Worm (Caenorhabditis elegans): Measurements from ENCODE around the gene irld-2.

Gene irld-2

DNA sequence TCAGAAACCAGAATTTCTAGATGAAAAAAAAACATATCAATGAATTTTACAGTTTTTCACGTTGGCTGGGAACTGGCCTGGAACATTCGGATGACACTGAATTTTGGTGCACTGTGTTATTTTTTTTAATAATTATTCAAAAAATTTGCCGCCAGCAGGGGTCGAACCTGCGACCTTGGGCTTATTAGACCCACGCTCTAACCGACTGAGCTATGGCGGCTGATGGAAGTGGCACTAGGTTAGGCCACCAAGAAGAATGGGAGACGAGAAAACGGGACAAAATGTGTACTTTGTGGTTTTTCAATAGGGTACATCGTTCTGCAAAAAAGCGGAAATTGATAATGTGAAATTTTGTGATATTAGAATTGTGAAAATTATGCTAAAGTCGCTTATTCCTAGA, 20.1 kb upstream of the irld-2 start (continued):
- no peak for TF ChIP-seq odd-2 (tag; optimal IDR thresholded peaks at IDR 0.05)
- peak; percentile 4 for TF ChIP-seq tbx-2 (tag; optimal IDR thresholded peaks at IDR 0.05)
- TF ChIP-seq ceh-22 (tag; optimal IDR thresholded peaks at IDR 0.05), result no peak
- TF ChIP-seq fkh-10 (GFP tag; optimal IDR thresholded peaks at IDR 0.05), result no peak
- no peak for TF ChIP-seq tbx-7 (tag; optimal IDR thresholded peaks at IDR 0.05)
- peak; percentile 21 for TF ChIP-seq nfya-1 (tag; optimal IDR thresholded peaks at IDR 0.05)
- TF ChIP-seq gmeb-2 (tag; optimal IDR thresholded peaks at IDR 0.05), result peak; percentile 64
- TF ChIP-seq ceh-30 (tag; optimal IDR thresholded peaks at IDR 0.05), result no peak
- TF ChIP-seq ztf-16 (tag; optimal IDR thresholded peaks at IDR 0.05), result no peak
- TF ChIP-seq ref-2 (tag; optimal IDR thresholded peaks at IDR 0.05), result no peak
- TF ChIP-seq lin-11 (tag; optimal IDR thresholded peaks at IDR 0.05), result peak; percentile 32
- TF ChIP-seq pax-1 (tag; optimal IDR thresholded peaks at IDR 0.05), result no peak
- no peak for TF ChIP-seq pros-1 (tag; optimal IDR thresholded peaks at IDR 0.05)
- no peak for TF ChIP-seq sox-2 (GFP tag; IDR thresholded peaks at IDR 0.05)
- peak; percentile 59 for TF ChIP-seq sox-4 (tag; optimal IDR thresholded peaks at IDR 0.05)
- TF ChIP-seq ets-4 (tag; optimal IDR thresholded peaks at IDR 0.05), result no peak
- no peak for TF ChIP-seq mec-3 (tag; optimal IDR thresholded peaks at IDR 0.05; ENCODE audit: borderline replicate concordance)
- no peak for TF ChIP-seq hlh-15 (tag; optimal IDR thresholded peaks at IDR 0.05)
- TF ChIP-seq hlh-8 (tag; optimal IDR thresholded peaks at IDR 0.05), result no peak
- peak; percentile 46 for TF ChIP-seq ceh-6 (GFP tag; optimal IDR thresholded peaks at IDR 0.05)
- no peak for TF ChIP-seq rnt-1 (tag; optimal IDR thresholded peaks at IDR 0.05)
- TF ChIP-seq ceh-31 (tag; optimal IDR thresholded peaks at IDR 0.05), result no peak
- no peak for TF ChIP-seq elt-4 (tag; optimal IDR thresholded peaks at IDR 0.05)
- no peak for TF ChIP-seq fkh-6 (tag; optimal IDR thresholded peaks at IDR 0.05)
- no peak for TF ChIP-seq unc-3 (GFP tag; conservative IDR thresholded peaks at IDR 0.05)
- no peak for TF ChIP-seq unc-3 (tag; optimal IDR thresholded peaks at IDR 0.05)
- TF ChIP-seq syd-9 (tag; optimal IDR thresholded peaks at IDR 0.05), result no peak
- TF ChIP-seq sdc-2 (tag; optimal IDR thresholded peaks at IDR 0.05), result peak; percentile 50
- peak; percentile 21 for TF ChIP-seq Y22D7AL.16 (tag; optimal IDR thresholded peaks at IDR 0.05)
- peak; percentile 4 for TF ChIP-seq ceh-48 (tag; optimal IDR thresholded peaks at IDR 0.05)
- TF ChIP-seq nhr-232 (tag; optimal IDR thresholded peaks at IDR 0.05), result no peak
- TF ChIP-seq npax-4 (tag; optimal IDR thresholded peaks at IDR 0.05), result no peak
- peak; percentile 11 for TF ChIP-seq ceh-18 (tag; optimal IDR thresholded peaks at IDR 0.05)
- no peak for TF ChIP-seq ceh-9 (tag; optimal IDR thresholded peaks at IDR 0.05)
- TF ChIP-seq hlh-30 (tag; optimal IDR thresholded peaks at IDR 0.05; ENCODE audit: insufficient read depth), result no peak
- no peak for TF ChIP-seq eyg-1 (tag; optimal IDR thresholded peaks at IDR 0.05)
- no peak for TF ChIP-seq ceh-45 (GFP tag; IDR thresholded peaks at IDR 0.05)
- no peak for TF ChIP-seq unc-42 (tag; optimal IDR thresholded peaks at IDR 0.05)
- peak; percentile 37 for TF ChIP-seq hlh-13 (GFP tag; optimal IDR thresholded peaks at IDR 0.05)
- peak; percentile 61 for TF ChIP-seq che-1 (tag; optimal IDR thresholded peaks at IDR 0.05)
- TF ChIP-seq ttx-3 (tag; optimal IDR thresholded peaks at IDR 0.05), result peak; percentile 52

DNA sequence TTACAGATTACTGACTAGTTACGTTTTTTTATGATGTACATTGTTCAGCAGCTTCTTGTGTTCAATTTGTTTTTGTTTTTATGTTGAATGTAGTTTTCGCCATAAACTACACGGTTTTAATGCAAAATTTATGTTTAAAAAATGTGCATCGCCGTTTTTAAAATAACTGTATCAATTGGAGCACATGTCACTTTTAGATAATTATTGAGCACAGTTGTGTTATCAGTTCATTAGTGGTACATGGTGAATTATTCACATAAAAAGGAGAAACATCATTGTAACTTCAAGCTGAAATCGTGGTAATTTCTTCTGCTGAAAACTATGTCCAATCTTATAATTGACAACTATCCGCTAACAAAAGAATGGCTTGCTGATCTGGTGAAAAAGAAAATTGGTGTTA, 17.4 kb upstream of the irld-2 start:
- TF ChIP-seq tbx-7 (tag; optimal IDR thresholded peaks at IDR 0.05), result no peak
- TF ChIP-seq ets-4 (tag; optimal IDR thresholded peaks at IDR 0.05), result no peak
- TF ChIP-seq C38D4.7 (GFP tag; optimal IDR thresholded peaks at IDR 0.05), result no peak
- no peak for TF ChIP-seq C08G9.2 (tag; optimal IDR thresholded peaks at IDR 0.05)
- no peak for TF ChIP-seq elt-4 (tag; optimal IDR thresholded peaks at IDR 0.05)
- TF ChIP-seq ceh-24 (tag; optimal IDR thresholded peaks at IDR 0.05), result no peak
- TF ChIP-seq ref-2 (tag; optimal IDR thresholded peaks at IDR 0.05), result no peak
- no peak for TF ChIP-seq rnt-1 (tag; optimal IDR thresholded peaks at IDR 0.05)
- no peak for TF ChIP-seq ceh-2 (tag; optimal IDR thresholded peaks at IDR 0.05)
- no peak for TF ChIP-seq fkh-10 (GFP tag; optimal IDR thresholded peaks at IDR 0.05)
- TF ChIP-seq sox-4 (tag; optimal IDR thresholded peaks at IDR 0.05), result no peak
- TF ChIP-seq ahr-1 (tag; optimal IDR thresholded peaks at IDR 0.05), result no peak
- TF ChIP-seq hlh-15 (tag; optimal IDR thresholded peaks at IDR 0.05), result no peak
- TF ChIP-seq fax-1 (tag; optimal IDR thresholded peaks at IDR 0.05), result no peak
- no peak for TF ChIP-seq unc-42 (tag; optimal IDR thresholded peaks at IDR 0.05)
- TF ChIP-seq dve-1 (tag; optimal IDR thresholded peaks at IDR 0.05), result no peak
- no peak for TF ChIP-seq K09A11.1 (tag; optimal IDR thresholded peaks at IDR 0.05; ENCODE audit: insufficient read depth)
